Worm (Caenorhabditis elegans): ENCODE data around the gene EGAP4.1.

- TF ChIP-seq med-1 (GFP tag; optimal IDR thresholded peaks at IDR 0.05; ENCODE audit: insufficient read depth) = no peak
- TF ChIP-seq flt-1 (GFP tag; IDR thresholded peaks at IDR 0.05) = no peak
- TF ChIP-seq cog-1 (tag; optimal IDR thresholded peaks at IDR 0.05) = no peak
These were observed at the start of gene EGAP4.1 for ce11 chrX:8727306-8727705.
